Fruit fly (Drosophila melanogaster) whole organism, embryonic: ENCODE measurements around the gene CG7304.
A peak's percentile ranks its signal among the peaks of the same experiment; 100 is the strongest.

Experiments
- Antp ChIP-seq: fragments of 200-800 bp; sonication (Bioruptor generic); optimal IDR thresholded peaks from 3 replicates; lab custom pipeline; 2016; ENCODE audit warnings: missing biosample characterization, missing genetic modification characterization
- Awh ChIP-seq: fragments of 200-800 bp; sonication (Bioruptor generic); IDR thresholded peaks from 2 replicates; pipeline ENCODE4, ENCODE4 v1.3.6; 2022; ENCODE audit warnings: missing biosample characterization, missing genetic modification characterization
- Bgb ChIP-seq: fragments of 200-800 bp; sonication (Bioruptor generic); IDR thresholded peaks from 2 replicates; pipeline ENCODE4 v1.3.6; 2022; ENCODE audit warnings: missing biosample characterization, missing genetic modification characterization; ENCODE audit not compliant: partially characterized antibody
- CG10462 ChIP-seq: fragments of 200-800 bp; sonication (Bioruptor generic); optimal IDR thresholded peaks from 2 replicates; lab custom pipeline; 2016; ENCODE audit warnings: missing biosample characterization, missing genetic modification characterization
- CG11723 ChIP-seq: fragments of 200-800 bp; sonication (Bioruptor generic); optimal IDR thresholded peaks from 2 replicates; lab custom pipeline; 2017; ENCODE audit warnings: missing biosample characterization, mild to moderate bottlenecking, missing genetic modification characterization
- CG12744 ChIP-seq: fragments of 200-800 bp; sonication (Bioruptor generic); optimal IDR thresholded peaks from 2 replicates; lab custom pipeline; 2016; ENCODE audit warnings: missing biosample characterization, missing genetic modification characterization
- CG12942 ChIP-seq: fragments of 200-800 bp; sonication (Bioruptor generic); optimal IDR thresholded peaks from 3 replicates; lab custom pipeline; 2016; ENCODE audit warnings: missing biosample characterization, missing genetic modification characterization
- CG17186 ChIP-seq: fragments of 200-800 bp; sonication (Bioruptor generic); optimal IDR thresholded peaks from 3 replicates; lab custom pipeline; 2017; ENCODE audit warnings: missing biosample characterization, missing genetic modification reagents, missing genetic modification characterization
- CG17385 ChIP-seq: fragments of 200-800 bp; sonication (Bioruptor generic); optimal IDR thresholded peaks from 3 replicates; lab custom pipeline; 2018; ENCODE audit warnings: missing biosample characterization, mild to moderate bottlenecking, missing genetic modification characterization
- CG18262 ChIP-seq: fragments of 200-800 bp; optimal IDR thresholded peaks from 3 replicates; lab custom pipeline; 2019; ENCODE audit warnings: missing biosample characterization, mild to moderate bottlenecking, missing genetic modification characterization, moderate library complexity
- CG1832 ChIP-seq: fragments of 200-800 bp; sonication (Bioruptor generic); optimal IDR thresholded peaks from 2 replicates; lab custom pipeline; 2017; ENCODE audit warnings: missing biosample characterization, mild to moderate bottlenecking, missing genetic modification characterization, inconsistent platforms
- CG3847 ChIP-seq: fragments of 200-800 bp; sonication (Bioruptor generic); IDR thresholded peaks from 2 replicates; pipeline ENCODE4 v1.3.6; 2022; ENCODE audit warnings: missing biosample characterization, missing genetic modification characterization
- CG4707 ChIP-seq: fragments of 200-800 bp; sonication (Bioruptor generic); optimal IDR thresholded peaks from 2 replicates; lab custom pipeline; 2018; ENCODE audit warnings: missing biosample characterization, mild to moderate bottlenecking, missing genetic modification characterization, moderate library complexity
- CG7786 ChIP-seq: fragments of 200-800 bp; sonication (Bioruptor generic); optimal IDR thresholded peaks from 2 replicates; lab custom pipeline; 2016; ENCODE audit warnings: missing biosample characterization, missing genetic modification characterization
- CrebB ChIP-seq: fragments of 200-800 bp; sonication (Bioruptor generic); optimal IDR thresholded peaks from 3 replicates; lab custom pipeline; 2018; ENCODE audit warnings: missing biosample characterization, mild to moderate bottlenecking, missing genetic modification characterization
- Ets65A ChIP-seq: fragments of 200-800 bp; sonication (Bioruptor generic); peaks from one replicate; lab custom pipeline; 2016; ENCODE audit warnings: missing biosample characterization, missing genetic modification characterization
- Fer2 ChIP-seq: fragments of 200-800 bp; sonication (Bioruptor generic); optimal IDR thresholded peaks from 2 replicates; lab custom pipeline; 2018; ENCODE audit warnings: missing biosample characterization, mild to moderate bottlenecking, missing genetic modification characterization, moderate library complexity
- GATAe ChIP-seq: fragments of 200-800 bp; sonication (Bioruptor generic); conservative IDR thresholded peaks from 2 replicates; pipeline ENCODE4 v1.3.6; 2022; ENCODE audit warnings: missing biosample characterization, missing genetic modification characterization
- NfI ChIP-seq: fragments of 200-800 bp; sonication (Bioruptor generic); optimal IDR thresholded peaks from 3 replicates; lab custom pipeline; 2018; ENCODE audit warnings: missing biosample characterization, mild to moderate bottlenecking, missing genetic modification characterization, moderate library complexity
- Pdp1 ChIP-seq, 2 experiments: fragments of 200-800 bp; sonication (Bioruptor generic); optimal IDR thresholded peaks; 3 replicates each; lab custom pipeline; 2016; ENCODE audit warnings: missing biosample characterization in 2 of 2, missing genetic modification characterization in 2 of 2, mild to moderate bottlenecking in 1 of 2, moderate library complexity in 1 of 2
- Rx ChIP-seq: fragments of 200-800 bp; sonication (Bioruptor generic); IDR thresholded peaks from 2 replicates; pipeline ENCODE4 v1.3.6; 2022; ENCODE audit warnings: missing biosample characterization, missing genetic modification characterization
- Sox100B ChIP-seq: fragments of 200-800 bp; sonication (Bioruptor generic); optimal IDR thresholded peaks from 3 replicates; lab custom pipeline; 2018; ENCODE audit warnings: missing biosample characterization, mild to moderate bottlenecking, missing genetic modification characterization
- Sry-β ChIP-seq: fragments of 200-800 bp; sonication (Bioruptor generic); optimal IDR thresholded peaks from 2 replicates; lab custom pipeline; 2018; ENCODE audit warnings: missing biosample characterization, mild to moderate bottlenecking, missing genetic modification characterization, moderate library complexity
- ara ChIP-seq: fragments of 200-800 bp; sonication (Bioruptor generic); IDR thresholded peaks from 2 replicates; pipeline ENCODE4 v1.3.6; 2022; ENCODE audit warnings: missing biosample characterization, missing genetic modification characterization
- chm ChIP-seq: fragments of 200-800 bp; sonication (Bioruptor generic); IDR thresholded peaks from 2 replicates; pipeline ENCODE4 v1.3.6; 2022; ENCODE audit warnings: missing biosample characterization, missing genetic modification characterization
- dati ChIP-seq: fragments of 200-800 bp; sonication (Bioruptor generic); IDR thresholded peaks from 2 replicates; pipeline ENCODE4 v1.3.6; 2022; ENCODE audit warnings: missing biosample characterization, missing genetic modification characterization
- en ChIP-seq: fragments of 200-800 bp; sonication (Bioruptor generic); optimal IDR thresholded peaks from 2 replicates; lab custom pipeline; 2016; ENCODE audit warnings: missing biosample characterization, missing genetic modification characterization
- eyg ChIP-seq: fragments of 200-800 bp; sonication (Bioruptor generic); optimal IDR thresholded peaks from 3 replicates; lab custom pipeline; 2016; ENCODE audit warnings: missing biosample characterization, missing genetic modification characterization
- nerfin-1 ChIP-seq: fragments of 200-800 bp; sonication (Bioruptor generic); optimal IDR thresholded peaks from 3 replicates; lab custom pipeline; 2019; ENCODE audit warnings: missing biosample characterization, mild to moderate bottlenecking, missing genetic modification characterization, moderate library complexity
- p53 ChIP-seq: fragments of 200-800 bp; sonication (Bioruptor generic); optimal IDR thresholded peaks from 2 replicates; lab custom pipeline; 2016; ENCODE audit warnings: missing biosample characterization, missing genetic modification characterization
- psq ChIP-seq: fragments of 200-800 bp; sonication (Bioruptor generic); optimal IDR thresholded peaks from 2 replicates; lab custom pipeline; 2017; ENCODE audit warnings: missing biosample characterization, missing genetic modification characterization
- run ChIP-seq: fragments of 200-800 bp; sonication (Bioruptor generic); optimal IDR thresholded peaks from 3 replicates; lab custom pipeline; 2018; ENCODE audit warnings: missing biosample characterization, mild to moderate bottlenecking, missing genetic modification characterization
- sens ChIP-seq: fragments of 200-800 bp; sonication (Bioruptor generic); peaks from one replicate; lab custom pipeline; 2016; ENCODE audit warnings: missing biosample characterization, missing genetic modification characterization
- slbo ChIP-seq: fragments of 200-800 bp; sonication (Bioruptor generic); IDR thresholded peaks from 2 replicates; pipeline ENCODE4 v1.3.6; 2022; ENCODE audit warnings: missing biosample characterization, missing genetic modification characterization
- tup ChIP-seq: fragments of 200-800 bp; sonication (Bioruptor generic); optimal IDR thresholded peaks from 2 replicates; lab custom pipeline; 2016; ENCODE audit warnings: missing biosample characterization, mild to moderate bottlenecking, missing genetic modification characterization, moderate library complexity
- usp ChIP-seq: fragments of >200 bp; optimal IDR thresholded peaks from 2 replicates; lab custom pipeline; 2017; ENCODE audit warnings: missing biosample characterization, missing genetic modification characterization
- vnd ChIP-seq: fragments of 200-800 bp; sonication (Bioruptor generic); IDR thresholded peaks from 3 replicates; pipeline ENCODE4 v1.3.6; 2022; ENCODE audit warnings: missing biosample characterization, missing genetic modification characterization; ENCODE audit not compliant: partially characterized antibody
- wdn ChIP-seq: fragments of 200-800 bp; sonication (Bioruptor generic); IDR thresholded peaks from 2 replicates; pipeline ENCODE4 v1.3.6; 2022; ENCODE audit warnings: missing biosample characterization, missing genetic modification characterization
- zfh1 ChIP-seq: fragments of 200-800 bp; sonication (Bioruptor generic); IDR thresholded peaks from 3 replicates; pipeline ENCODE4 v1.3.6; 2022; ENCODE audit warnings: missing biosample characterization, missing genetic modification characterization
- zfh2 ChIP-seq: fragments of 200-800 bp; sonication (Bioruptor generic); optimal IDR thresholded peaks from 2 replicates; lab custom pipeline; 2016; ENCODE audit warnings: missing biosample characterization, missing genetic modification characterization

Gene CG7304

DNA sequence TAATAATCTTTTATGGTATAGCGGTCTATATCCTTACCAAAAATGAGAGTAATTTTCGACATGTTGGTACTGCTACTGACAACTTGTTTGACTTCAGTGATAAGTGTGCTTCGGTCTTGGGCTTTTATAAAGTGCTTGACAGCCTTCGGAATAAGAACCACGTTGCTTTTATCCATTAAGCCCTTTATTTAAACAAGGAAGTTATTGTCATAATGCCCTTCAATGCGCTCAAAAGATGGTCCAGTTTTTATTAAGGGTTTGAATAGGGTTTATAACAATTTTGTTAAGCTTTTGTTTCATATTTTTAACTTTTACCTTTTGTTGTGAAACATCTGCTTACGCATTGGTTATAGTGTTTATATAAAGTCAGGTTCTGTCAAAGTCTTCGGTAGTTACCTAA, 27.4 kb upstream of the CG7304 start, which contains the start of the genes Eig71Ec and Eig71Ed:
Eig71Ec (minus strand) TSS at position 101 of the 400 bp plus-strand sequence.
Eig71Ed (plus strand) TSS at position 384 of the 400 bp plus-strand sequence.
- TF ChIP-seq NfI (GFP tag; lab: Kevin White, UChicago): no peak
- no peak for TF ChIP-seq tup
- no peak for TF ChIP-seq zfh1 (GFP tag; lab: Robert Waterston, UW)
- TF ChIP-seq ara (GFP tag; lab: Robert Waterston, UW): no peak
- TF ChIP-seq CG17186 (GFP tag; lab: Kevin White, UChicago): no peak
- TF ChIP-seq vnd (GFP tag; lab: Robert Waterston, UW): no peak

DNA sequence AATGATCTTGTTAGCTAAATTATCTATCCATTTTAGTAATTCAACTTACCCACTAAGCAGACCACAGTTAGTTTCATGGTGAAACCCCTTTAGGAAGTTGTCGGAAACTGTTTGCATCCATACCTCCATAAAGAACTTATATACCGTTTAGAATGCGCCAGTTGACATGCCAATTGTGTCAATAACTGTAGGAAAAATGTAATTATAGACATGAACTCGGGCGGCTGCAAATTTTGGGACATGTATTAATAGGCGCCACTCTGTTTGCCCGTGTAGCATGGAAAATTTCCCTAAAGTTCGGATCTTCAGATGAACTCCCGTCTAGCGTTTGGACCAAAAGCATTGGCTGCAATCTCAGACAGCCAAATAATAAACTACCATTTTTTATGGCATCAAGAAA, 23.6 kb upstream of the CG7304 start, which contains the start of gene Eig71Ee:
Eig71Ee (minus strand) TSS at position 101 of the 400 bp plus-strand sequence.
- TF ChIP-seq CG12744 (GFP tag; lab: Kevin White, UChicago) (no peak), Ets65A (peak; percentile 24), CG7786 (GFP tag; lab: Kevin White, UChicago) (no peak)

DNA sequence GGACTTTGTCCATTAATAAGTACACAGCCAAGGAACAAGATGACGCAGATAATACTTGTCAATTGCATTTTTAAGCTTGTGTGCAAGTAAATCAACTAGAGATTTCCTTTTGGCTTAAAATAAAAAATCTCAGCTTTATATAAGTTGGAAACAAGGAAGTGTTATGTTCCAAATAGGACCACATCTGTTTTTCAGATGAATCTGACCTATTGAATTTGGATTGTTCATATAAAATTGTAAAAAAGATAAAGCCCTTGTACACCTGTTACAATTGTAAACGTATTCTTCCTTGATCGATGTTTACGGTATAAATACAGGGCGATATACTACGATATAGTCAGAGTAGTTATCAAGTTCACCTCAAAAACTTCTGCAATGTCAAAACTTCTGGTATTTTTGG, 22.2 kb upstream of the CG7304 start, which contains the start of the genes Eig71Ef and Eig71Eg:
Eig71Ef (minus strand) TSS at position 101 of the 400 bp plus-strand sequence.
Eig71Eg (plus strand) TSS at position 339 of the 400 bp plus-strand sequence.
- no peak for TF ChIP-seq CG17385
- no peak for TF ChIP-seq chm (GFP tag; lab: Robert Waterston, UW)
- no peak for TF ChIP-seq CrebB (tag; lab: Kevin White, UChicago)
- TF ChIP-seq CG18262 (tag; lab: Kevin White, UChicago): no peak
- TF ChIP-seq nerfin-1 (tag; lab: Kevin White, UChicago): no peak
- no peak for TF ChIP-seq CG10462 (GFP tag; lab: Kevin White, UChicago)
- no peak for TF ChIP-seq CG1832
- TF ChIP-seq Awh (GFP tag; lab: Robert Waterston, UW): no peak

DNA sequence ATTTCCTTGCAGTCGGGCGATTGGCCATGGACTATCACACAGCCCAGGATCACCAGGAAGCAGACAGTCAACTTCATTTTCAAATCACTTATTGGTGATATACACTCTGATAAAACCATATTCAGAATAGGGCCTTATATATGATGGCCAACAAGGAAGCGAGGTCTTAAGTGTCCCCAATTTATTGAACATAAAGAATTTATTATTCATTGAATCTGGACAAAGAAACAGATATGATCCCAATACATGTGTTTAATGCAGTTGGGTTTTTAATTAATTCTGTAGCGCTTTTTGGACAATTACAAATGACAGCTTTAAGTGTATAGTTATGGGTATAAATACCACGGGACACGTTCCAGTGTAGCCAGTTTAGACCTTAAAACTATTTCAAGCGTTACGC, 20.2 kb upstream of the CG7304 start, which contains the start of the genes Eig71Eh and Eig71Ei:
Eig71Eh (minus strand) TSS at position 101 of the 400 bp plus-strand sequence.
Eig71Ei (plus strand) TSS at position 367 of the 400 bp plus-strand sequence.
- TF ChIP-seq sens (GFP tag; lab: Kevin White, UChicago) (peak; percentile 48), Sox100B (GFP tag; lab: Kevin White, UChicago) (no peak), slbo (GFP tag; lab: Robert Waterston, UW) (no peak), run (no peak)
- TF ChIP-seq, all 482 proteins: peak for 1

DNA sequence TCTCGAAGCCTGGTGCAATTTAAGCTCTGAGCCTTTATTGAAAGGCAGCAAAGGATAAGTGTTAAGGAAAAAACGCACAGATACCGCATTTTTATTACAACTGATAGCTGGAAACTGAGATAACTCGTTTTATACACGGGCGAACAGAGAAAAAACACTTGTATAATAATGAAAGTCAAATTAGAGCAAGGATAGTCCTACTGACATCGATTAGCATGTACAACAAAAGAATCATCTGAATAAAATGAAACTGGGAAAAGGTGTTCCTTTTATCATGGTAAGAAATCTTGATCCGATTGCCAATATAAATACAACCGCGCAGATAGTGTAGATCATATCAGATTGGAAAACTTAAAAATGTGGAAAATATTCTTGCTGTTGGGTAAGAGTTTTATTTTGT, 18.6 kb upstream of the CG7304 start, which contains the start of the genes Eig71Ej and Eig71Ek:
Eig71Ej (minus strand) TSS at position 101 of the 400 bp plus-strand sequence.
Eig71Ek (plus strand) TSS at position 334 of the 400 bp plus-strand sequence.
- no peak for TF ChIP-seq zfh2 (GFP tag; lab: Kevin White, UChicago)
- TF ChIP-seq CG3847 (GFP tag; lab: Robert Waterston, UW): no peak
- TF ChIP-seq Fer2 (tag; lab: Kevin White, UChicago): no peak
- no peak for TF ChIP-seq dati
- TF ChIP-seq p53 (GFP tag; lab: Kevin White, UChicago): no peak
- no peak for TF ChIP-seq Sry-β (GFP tag; lab: Kevin White, UChicago)
- no peak for TF ChIP-seq CG4707 (GFP tag; lab: Kevin White, UChicago)
- TF ChIP-seq en: no peak
- no peak for TF ChIP-seq Pdp1 (GFP tag; optimal IDR thresholded peaks at IDR 0.05; lab: Kevin White, UChicago)
- no peak for TF ChIP-seq wdn (GFP tag; lab: Robert Waterston, UW)
- no peak for TF ChIP-seq usp (GFP tag; lab: Kevin White, UChicago)
- no peak for TF ChIP-seq Bgb (GFP tag; lab: Robert Waterston, UW)
- no peak for TF ChIP-seq Antp (GFP tag; lab: Kevin White, UChicago)
- TF ChIP-seq eyg (GFP tag; lab: Kevin White, UChicago): no peak
- no peak for TF ChIP-seq CG12942 (GFP tag; lab: Kevin White, UChicago)
- TF ChIP-seq Rx (GFP tag; lab: Robert Waterston, UW): no peak
- no peak for TF ChIP-seq CG11723 (GFP tag; lab: Kevin White, UChicago)
- no peak for TF ChIP-seq GATAe (GFP tag; lab: Robert Waterston, UW)
- no peak for TF ChIP-seq psq (GFP tag; lab: Kevin White, UChicago)
